Fruit fly (Drosophila melanogaster): ENCODE measurements around the gene kay.

The kay gene

dm6 chr3R:29802753-29803313 is 37.0 kb downstream of the kay start, which contains the start of the genes Etfb and CG7789 (continued):
- peak; percentile 91 for TF ChIP-seq Lpt (GFP tag; optimal IDR thresholded peaks at IDR 0.05)
- peak; percentile 91 to 96 for TF ChIP-seq salr (GFP tag; optimal IDR thresholded peaks at IDR 0.05)
- TF ChIP-seq CG8632 (GFP tag; optimal IDR thresholded peaks at IDR 0.05) = peak; percentile 75
- TF ChIP-seq svp (GFP tag) = no peak
- no peak for TF ChIP-seq Eip93F (GFP tag; optimal IDR thresholded peaks at IDR 0.05)
- TF ChIP-seq Met (GFP tag; optimal IDR thresholded peaks at IDR 0.05) = no peak
- TF ChIP-seq esn (GFP tag; optimal IDR thresholded peaks at IDR 0.05) = peak; percentile 89
- peak; percentile 82 for TF ChIP-seq Sox15 (GFP tag; optimal IDR thresholded peaks at IDR 0.05)
- peak; percentile 76 for TF ChIP-seq cyc (GFP tag; optimal IDR thresholded peaks at IDR 0.05)
- TF ChIP-seq spab (GFP tag; optimal IDR thresholded peaks at IDR 0.05) = peak; percentile 94
- TF ChIP-seq Hr39 (GFP tag; optimal IDR thresholded peaks at IDR 0.05) = peak; percentile 88
- TF ChIP-seq pdm3 (GFP tag; optimal IDR thresholded peaks at IDR 0.05) = no peak
- TF ChIP-seq CG6808 (GFP tag; optimal IDR thresholded peaks at IDR 0.05) = peak; percentile 96
- TF ChIP-seq CG6163 (GFP tag; IDR thresholded peaks at IDR 0.05) = peak; percentile 91
- peak; percentile 86 for TF ChIP-seq CG31627 (GFP tag; optimal IDR thresholded peaks at IDR 0.05)
- TF ChIP-seq CG34406 (GFP tag; optimal IDR thresholded peaks at IDR 0.05) = peak; percentile 76
- peak; percentile 97 for TF ChIP-seq net (GFP tag; optimal IDR thresholded peaks at IDR 0.05)
- peak; percentile 94 for TF ChIP-seq CG32006 (GFP tag; optimal IDR thresholded peaks at IDR 0.05)
- TF ChIP-seq CG6854 (GFP tag; optimal IDR thresholded peaks at IDR 0.05) = peak; percentile 91
- TF ChIP-seq CG16779 (tag; optimal IDR thresholded peaks at IDR 0.05) = peak; percentile 90
- TF ChIP-seq Eip75B (GFP tag; optimal IDR thresholded peaks at IDR 0.05) = no peak
- TF ChIP-seq CG11902 (GFP tag; optimal IDR thresholded peaks at IDR 0.05) = no peak
- peak; percentile 96 for TF ChIP-seq dac (GFP tag; optimal IDR thresholded peaks at IDR 0.05)
- TF ChIP-seq OdsH (GFP tag; optimal IDR thresholded peaks at IDR 0.05) = no peak
- peak; percentile 94 for TF ChIP-seq CG6276 (GFP tag; optimal IDR thresholded peaks at IDR 0.05)
- peak; percentile 96 for TF ChIP-seq Eip78C (GFP tag)
- no peak for TF ChIP-seq fd85E (GFP tag; optimal IDR thresholded peaks at IDR 0.05)
- TF ChIP-seq Gug (GFP tag; IDR thresholded peaks at IDR 0.05) = peak; percentile 89
- peak; percentile 85 for TF ChIP-seq Ets21C (GFP tag; optimal IDR thresholded peaks at IDR 0.05)
- peak; percentile 89 for TF ChIP-seq CG3032 (tag; optimal IDR thresholded peaks at IDR 0.05)
- TF ChIP-seq achi (GFP tag; optimal IDR thresholded peaks at IDR 0.05) = no peak
- peak; percentile 89 for TF ChIP-seq Hr38 (GFP tag; optimal IDR thresholded peaks at IDR 0.05)
- peak; percentile 88 for TF ChIP-seq topi (GFP tag; optimal IDR thresholded peaks at IDR 0.05)

dm6 chr3R:29806682-29807393 is 41.0 kb downstream of the kay start, which contains the start of the genes ca and ncd:
ca (plus strand) TSS chr3R:29806811.
ncd (minus strand) TSS chr3R:29807127.
- TF ChIP-seq CG6792 (GFP tag; optimal IDR thresholded peaks at IDR 0.05) = no peak
- no peak for TF ChIP-seq CG34406 (GFP tag; optimal IDR thresholded peaks at IDR 0.05)
- TF ChIP-seq CG15336 (GFP tag; IDR thresholded peaks at IDR 0.05) = no peak
- 0 out of 3 replicates have a peak, but pooled peaks have one; percentile 14 for TF ChIP-seq eg (GFP tag; IDR thresholded peaks at IDR 0.05)
- TF ChIP-seq achi (GFP tag; optimal IDR thresholded peaks at IDR 0.05) = no peak
- TF ChIP-seq CG6854 (GFP tag; optimal IDR thresholded peaks at IDR 0.05) = no peak
- TF ChIP-seq CG31627 (GFP tag; optimal IDR thresholded peaks at IDR 0.05) = peak; percentile 15
- no peak for TF ChIP-seq Hr38 (GFP tag; optimal IDR thresholded peaks at IDR 0.05)
- TF ChIP-seq CG6163 (GFP tag; IDR thresholded peaks at IDR 0.05) = no peak
- no peak for TF ChIP-seq CG11294 (GFP tag; IDR thresholded peaks at IDR 0.05)
- TF ChIP-seq fd59A (GFP tag; optimal IDR thresholded peaks at IDR 0.05) = no peak
- no peak for TF ChIP-seq CG3919 (GFP tag; optimal IDR thresholded peaks at IDR 0.05)
- no peak for TF ChIP-seq CG11762 (GFP tag; optimal IDR thresholded peaks at IDR 0.05; ENCODE audit: insufficient read depth)
- no peak for TF ChIP-seq CG4318 (GFP tag; optimal IDR thresholded peaks at IDR 0.05)
- TF ChIP-seq CG9139 (GFP tag; optimal IDR thresholded peaks at IDR 0.05) = no peak
- no peak for TF ChIP-seq Gug (GFP tag; IDR thresholded peaks at IDR 0.05)
- TF ChIP-seq fd85E (GFP tag; optimal IDR thresholded peaks at IDR 0.05) = no peak

All from whole organism, prepupa.